Worm (Caenorhabditis elegans): ENCODE results near the gene F07H5.7.

Gene F07H5.7

DNA sequence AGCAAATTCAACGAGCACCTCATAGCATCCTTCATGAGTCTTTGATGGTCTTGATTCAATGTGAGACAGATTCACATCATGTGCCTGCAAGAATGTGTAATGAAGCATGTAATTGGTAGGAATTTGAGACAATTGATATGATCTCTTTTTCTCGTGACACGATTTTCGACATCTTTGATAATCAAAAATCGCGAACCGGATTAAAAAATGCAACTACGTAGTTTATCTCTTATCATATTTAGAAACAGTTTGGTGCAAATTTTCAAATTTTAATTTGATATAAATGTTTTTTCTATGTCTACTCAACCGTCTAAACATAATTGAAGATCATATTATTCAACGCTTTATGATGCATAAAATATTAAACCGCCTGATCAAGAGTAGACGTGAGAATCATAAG, 29.6 kb downstream of the F07H5.7 start:
- TF ChIP-seq elt-3 (tag; optimal IDR thresholded peaks at IDR 0.05) (no peak), fos-1 (tag; optimal IDR thresholded peaks at IDR 0.05) (no peak), sea-2 (GFP tag; optimal IDR thresholded peaks at IDR 0.05) (no peak), pqm-1 (tag; optimal IDR thresholded peaks at IDR 0.05) (no peak), R02D3.7 (tag; optimal IDR thresholded peaks at IDR 0.05) (no peak), egl-5 (tag; optimal IDR thresholded peaks at IDR 0.05) (no peak), ceh-28 (tag; optimal IDR thresholded peaks at IDR 0.05) (no peak), nhr-25 (tag; optimal IDR thresholded peaks at IDR 0.05) (no peak), nhr-12 (tag; optimal IDR thresholded peaks at IDR 0.05) (no peak), nhr-77 (tag; optimal IDR thresholded peaks at IDR 0.05) (no peak), nhr-76 (tag; optimal IDR thresholded peaks at IDR 0.05) (no peak), unc-62 (GFP tag; optimal IDR thresholded peaks at IDR 0.05) (no peak), nhr-28 (tag; optimal IDR thresholded peaks at IDR 0.05) (no peak)

DNA sequence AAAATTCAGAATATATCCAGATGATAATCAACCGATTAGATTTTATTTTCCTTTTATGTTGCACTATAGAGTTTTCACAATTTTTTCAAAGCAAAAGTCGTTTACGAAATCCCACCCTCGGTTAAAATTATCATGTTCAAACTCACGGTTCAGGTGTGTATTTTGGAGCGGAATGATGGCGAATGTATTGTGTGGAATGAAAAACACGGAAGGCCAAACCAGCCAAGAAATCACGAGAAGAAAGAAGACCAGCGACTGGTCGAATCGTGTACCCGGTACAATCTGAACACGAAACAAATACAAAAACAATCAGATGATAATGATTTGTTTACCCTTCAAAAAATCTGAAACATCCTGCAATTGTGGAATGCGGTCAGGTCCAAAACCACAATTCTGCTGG, 30.6 kb downstream of the F07H5.7 start:
- no peak for TF ChIP-seq ztf-11 (tag; optimal IDR thresholded peaks at IDR 0.05)
- no peak for TF ChIP-seq fkh-2 (tag; optimal IDR thresholded peaks at IDR 0.05)
- TF ChIP-seq nhr-67 (tag; optimal IDR thresholded peaks at IDR 0.05), result no peak
- no peak for TF ChIP-seq nhr-237 (tag; optimal IDR thresholded peaks at IDR 0.05)

DNA sequence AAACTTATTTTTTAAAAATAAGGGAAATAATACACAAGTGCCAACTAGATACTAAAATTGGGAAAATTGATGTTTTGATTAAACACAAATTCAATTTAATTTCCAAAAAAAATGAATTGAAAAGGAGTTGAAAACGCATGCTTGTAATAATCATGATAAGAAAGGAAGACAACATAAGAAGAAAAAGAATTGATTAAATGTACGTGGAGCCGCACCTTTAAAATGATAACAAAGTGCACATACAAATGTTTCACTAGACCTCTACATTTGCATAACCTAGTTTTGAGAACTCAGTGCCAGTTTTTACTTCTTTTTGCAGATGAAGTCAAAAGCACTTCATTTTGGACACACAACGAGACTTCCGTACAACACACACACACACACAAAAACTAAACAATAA, 32.2 kb downstream of the F07H5.7 start:
- TF ChIP-seq lin-15B (tag; optimal IDR thresholded peaks at IDR 0.05), result no peak
- TF ChIP-seq pha-4 (tag; optimal IDR thresholded peaks at IDR 0.05), result peak; percentile 20
- TF ChIP-seq aly-2 (tag; optimal IDR thresholded peaks at IDR 0.05), result no peak
- TF ChIP-seq elt-2 (tag; optimal IDR thresholded peaks at IDR 0.05), result peak; percentile 56

DNA sequence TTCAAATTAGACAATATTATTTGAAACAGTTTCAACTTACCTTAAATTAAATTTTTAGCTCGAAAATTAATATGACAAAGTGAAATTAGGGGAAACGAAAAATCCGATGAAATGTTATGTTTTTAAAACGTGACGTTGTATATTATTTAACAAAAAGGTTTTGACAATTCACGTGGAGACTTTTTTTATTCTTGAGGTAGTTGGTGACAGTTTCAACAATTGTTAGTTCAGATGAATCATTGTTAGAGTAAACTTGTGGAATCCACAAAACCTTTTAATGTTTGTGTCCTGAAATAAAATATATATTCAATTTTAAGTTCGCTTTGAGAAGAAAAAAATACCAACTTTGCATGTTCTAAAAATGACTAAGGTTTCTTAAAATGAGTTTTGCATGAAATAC, 34.5 kb downstream of the F07H5.7 start, which contains the start of gene fut-1:
Gene fut-1 (minus strand): TSS at position 101 of the 400 bp plus-strand sequence.
- TF ChIP-seq elt-2 (tag; optimal IDR thresholded peaks at IDR 0.05) (no peak), ceh-9 (tag; optimal IDR thresholded peaks at IDR 0.05) (no peak)

DNA sequence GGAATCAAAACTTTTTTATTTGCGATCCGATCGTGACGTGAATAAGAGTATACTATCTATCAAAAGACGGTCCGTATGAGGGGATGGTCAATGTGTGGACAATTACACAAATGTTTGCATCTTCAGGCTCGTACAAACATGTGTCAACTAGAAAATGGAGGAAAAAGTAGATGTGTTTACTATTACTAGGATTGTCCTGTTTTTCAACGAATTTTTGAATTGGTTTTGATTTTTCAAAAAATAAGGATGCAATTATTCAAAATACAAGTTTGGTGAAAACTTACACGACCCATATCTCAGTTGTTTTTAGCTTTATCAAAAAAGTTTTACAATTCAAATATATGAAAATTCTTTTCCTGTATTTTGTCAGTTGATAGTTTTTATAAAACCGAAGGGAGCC, 38.7 kb downstream of the F07H5.7 start, which contains the start of gene K08F8.7:
Gene K08F8.7 (minus strand): TSS at position 101 of the 400 bp plus-strand sequence.
- no peak for TF ChIP-seq hmg-11 (tag; optimal IDR thresholded peaks at IDR 0.05)
- TF ChIP-seq nhr-67 (tag; optimal IDR thresholded peaks at IDR 0.05), result no peak
- TF ChIP-seq daf-12 (tag; optimal IDR thresholded peaks at IDR 0.05), result no peak
- no peak for TF ChIP-seq fos-1 (tag; optimal IDR thresholded peaks at IDR 0.05)
- no peak for TF ChIP-seq pha-4 (tag; optimal IDR thresholded peaks at IDR 0.05)
- TF ChIP-seq nhr-12 (tag; optimal IDR thresholded peaks at IDR 0.05), result no peak
- no peak for TF ChIP-seq nhr-43 (tag; optimal IDR thresholded peaks at IDR 0.05; ENCODE audit: poor library complexity, severe bottlenecking)
- no peak for TF ChIP-seq fkh-2 (tag; optimal IDR thresholded peaks at IDR 0.05)

DNA sequence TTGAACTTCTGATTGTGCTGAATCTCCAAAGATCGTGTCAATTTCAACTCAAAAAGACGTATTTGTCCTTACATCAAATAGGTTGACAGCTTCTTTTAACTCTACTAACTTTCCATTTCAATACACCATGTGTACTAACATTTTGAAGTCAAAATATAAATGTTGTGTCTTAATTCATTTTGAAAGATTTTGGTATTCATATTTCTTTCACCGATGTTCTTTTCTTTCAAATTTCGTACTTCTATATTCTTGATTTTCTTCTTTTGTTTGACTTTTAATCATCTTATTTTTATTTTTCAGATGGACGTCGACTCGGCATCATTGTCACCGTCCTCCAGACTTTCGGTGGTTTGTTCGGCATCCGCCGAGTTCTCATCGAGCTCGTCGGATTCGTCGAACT, 42.3 kb downstream of the F07H5.7 start, which contains the start of gene atf-2:
Gene atf-2 (plus strand): TSS at position 301 of the 400 bp plus-strand sequence.
- TF ChIP-seq jun-1 (tag; optimal IDR thresholded peaks at IDR 0.05), result no peak
- no peak for TF ChIP-seq elt-1 (tag; optimal IDR thresholded peaks at IDR 0.05)
- no peak for TF ChIP-seq pqm-1 (tag; optimal IDR thresholded peaks at IDR 0.05)
- no peak for TF ChIP-seq ztf-4 (tag; optimal IDR thresholded peaks at IDR 0.05)

DNA sequence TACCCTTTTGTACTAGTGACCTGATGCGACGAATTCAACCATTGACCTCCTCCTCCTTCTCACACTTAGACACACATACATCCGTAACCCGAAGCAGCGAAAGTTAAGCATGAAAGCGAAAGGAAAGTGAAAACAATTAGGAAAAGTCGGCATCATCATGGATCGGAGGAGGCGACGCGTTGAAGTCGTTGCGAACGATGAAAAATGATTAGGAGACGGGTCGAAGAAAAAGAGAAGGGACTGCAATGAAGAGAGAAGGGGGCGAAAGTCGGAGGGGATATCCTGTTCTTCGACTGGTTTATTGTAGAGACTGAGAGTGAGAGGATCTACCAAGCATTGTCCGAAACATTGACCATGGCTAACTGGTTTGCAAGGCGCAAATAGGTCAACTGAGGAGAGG, 42.9 kb downstream of the F07H5.7 start:
- peak; percentile 66 for TF ChIP-seq nhr-43 (tag; optimal IDR thresholded peaks at IDR 0.05; ENCODE audit: poor library complexity, severe bottlenecking)
- no peak for TF ChIP-seq nhr-77 (tag; optimal IDR thresholded peaks at IDR 0.05)
- TF ChIP-seq nhr-25 (tag; optimal IDR thresholded peaks at IDR 0.05), result peak; percentile 81
- TF ChIP-seq fos-1 (tag; optimal IDR thresholded peaks at IDR 0.05), result peak; percentile 38
- peak in 1 of 3 experiments; percentile 54 for TF ChIP-seq elt-3 (tag; optimal IDR thresholded peaks at IDR 0.05)
- TF ChIP-seq nhr-23 (tag; optimal IDR thresholded peaks at IDR 0.05), result peak; percentile 97
- TF ChIP-seq nhr-67 (tag; optimal IDR thresholded peaks at IDR 0.05), result no peak

Measured in whole organism, L3 larva.